Worm (Caenorhabditis elegans) whole organism, midembryonic: ENCODE measurements around the gene Y50D4A.1.

Source experiments
- T22C8.4 ChIP-seq: fragments of 200-800 bp; sonication (Bioruptor generic); IDR thresholded peaks from 2 replicates; pipeline ENCODE4 v1.3.6; 2022; ENCODE audit warnings: missing genetic modification characterization, missing compliant biosample characterization
- flt-1 ChIP-seq: fragments of 200-800 bp; sonication (Bioruptor generic); IDR thresholded peaks from 2 replicates; pipeline ENCODE4 v1.3.6; 2022; ENCODE audit warnings: missing genetic modification characterization, missing compliant biosample characterization
- klf-2 ChIP-seq: fragments of 200-800 bp; sonication (Bioruptor generic); conservative IDR thresholded peaks from 2 replicates; pipeline ENCODE4 v1.3.6; 2022; ENCODE audit warnings: missing genetic modification reagents, missing genetic modification characterization, missing compliant biosample characterization

ce11 chrV:1263078-1263732 lies 55.5 kb downstream of the Y50D4A.1 start:
- TF ChIP-seq flt-1 (GFP tag; lab: Robert Waterston, UW), result no peak
- no peak for TF ChIP-seq T22C8.4 (GFP tag; lab: Robert Waterston, UW)
- no peak for TF ChIP-seq klf-2
